Worm (Caenorhabditis elegans) whole organism, L4 larva: ENCODE measurements around the gene R05F9.7.
A peak's percentile ranks its signal among the peaks of the same experiment; 100 is the strongest.

Experiments
- F10B5.3 ChIP-seq: sonication (generic microtip); optimal IDR thresholded peaks from 2 replicates; lab custom pipeline; 2016; ENCODE audit warnings: mild to moderate bottlenecking, missing genetic modification characterization, missing compliant biosample characterization
- F44E2.7 ChIP-seq: fragments of 200-800 bp; sonication (Bioruptor generic); IDR thresholded peaks from 2 replicates; pipeline ENCODE4 v2.1.2; 2022; ENCODE audit warnings: missing genetic modification characterization, missing compliant biosample characterization
- F49E8.2 ChIP-seq: sonication (generic microtip); optimal IDR thresholded peaks from 2 replicates; lab custom pipeline; 2016; ENCODE audit warnings: missing compliant biosample characterization, mild to moderate bottlenecking, missing genetic modification characterization, borderline replicate concordance
- R02D3.7 ChIP-seq: fragments of 150-350 bp; sonication (generic microtip); optimal IDR thresholded peaks from 3 replicates; lab custom pipeline; 2014; ENCODE audit warnings: missing biosample characterization, missing genetic modification characterization
- T20F7.1 ChIP-seq: fragments of 200-800 bp; sonication (Bioruptor generic); optimal IDR thresholded peaks from 2 replicates; lab custom pipeline; 2018; ENCODE audit warnings: mild to moderate bottlenecking, missing genetic modification characterization, missing compliant biosample characterization
- T26A8.4 ChIP-seq: fragments of 200-800 bp; sonication (Bioruptor generic); IDR thresholded peaks from 2 replicates; pipeline ENCODE4 v1.3.6; 2022; ENCODE audit warnings: missing genetic modification characterization, missing compliant biosample characterization
- ZK337.2 ChIP-seq: fragments of 200-800 bp; sonication (Bioruptor generic); IDR thresholded peaks from 2 replicates; pipeline ENCODE4 v1.3.6; 2022; ENCODE audit warnings: missing genetic modification reagents, missing genetic modification characterization, missing compliant biosample characterization
- aha-1 ChIP-seq: fragments of 150-350 bp; peaks from one replicate; lab custom pipeline; 2014; ENCODE audit warnings: missing biosample characterization, missing genetic modification characterization
- ama-1 ChIP-seq: fragments of 150-350 bp; optimal IDR thresholded peaks from 2 replicates; lab custom pipeline; 2014; ENCODE audit warnings: inconsistent platforms, mixed read lengths
- attf-4 ChIP-seq: sonication (generic microtip); optimal IDR thresholded peaks from 3 replicates; lab custom pipeline; 2017; ENCODE audit warnings: missing biosample characterization, missing genetic modification characterization
- ceh-44 ChIP-seq: fragments of 200-800 bp; sonication (Bioruptor generic); IDR thresholded peaks from 2 replicates; pipeline ENCODE4 v1.3.6; 2022; ENCODE audit warnings: missing genetic modification reagents, missing genetic modification characterization, missing compliant biosample characterization
- ceh-82 ChIP-seq: sonication (generic microtip); optimal IDR thresholded peaks from 2 replicates; lab custom pipeline; 2017; ENCODE audit warnings: missing biosample characterization, missing genetic modification characterization
- ces-1 ChIP-seq: fragments of 150-350 bp; sonication (generic microtip); optimal IDR thresholded peaks from 4 replicates; lab custom pipeline; 2014; ENCODE audit warnings: missing biosample characterization, missing genetic modification reagents, missing genetic modification characterization
- cey-2 ChIP-seq: sonication (generic microtip); optimal IDR thresholded peaks from 3 replicates; lab custom pipeline; 2017; ENCODE audit warnings: missing genetic modification characterization, mild to moderate bottlenecking, missing compliant biosample characterization, antibody characterized with exemption, borderline replicate concordance; ENCODE audit not compliant: insufficient read depth
- daf-16 ChIP-seq, 3 experiments: sonication (generic microtip); optimal IDR thresholded peaks; 2 replicates each; lab custom pipeline; 2016 to 2017; ENCODE audit warnings: missing genetic modification characterization in 3 of 3, missing genetic modification reagents in 3 of 3, mild to moderate bottlenecking in 2 of 3, missing compliant biosample characterization in 2 of 3, missing biosample characterization in 1 of 3, moderate library complexity in 1 of 3
- daf-19 ChIP-seq: fragments of 200-800 bp; sonication (Bioruptor generic); conservative IDR thresholded peaks from 2 replicates; pipeline ENCODE4 v1.3.6; 2022; ENCODE audit warnings: missing genetic modification characterization, missing compliant biosample characterization
- daf-8 ChIP-seq: fragments of 200-800 bp; sonication (Bioruptor generic); IDR thresholded peaks from 2 replicates; pipeline ENCODE4 v1.3.6; 2022; ENCODE audit warnings: missing genetic modification characterization, missing compliant biosample characterization
- dmd-6 ChIP-seq: fragments of 200-800 bp; sonication (Bioruptor generic); IDR thresholded peaks from 2 replicates; pipeline ENCODE4 v1.3.6; 2022; ENCODE audit warnings: missing genetic modification reagents, missing genetic modification characterization, missing compliant biosample characterization
- dmd-8 ChIP-seq: fragments of 200-800 bp; sonication (Bioruptor generic); IDR thresholded peaks from 2 replicates; pipeline ENCODE4 v1.3.6; 2022; ENCODE audit warnings: missing genetic modification characterization, missing compliant biosample characterization
- dmd-9 ChIP-seq: fragments of 200-800 bp; sonication (Bioruptor generic); IDR thresholded peaks from 2 replicates; pipeline ENCODE4 v1.3.6; 2022; ENCODE audit warnings: missing genetic modification reagents, missing genetic modification characterization, missing compliant biosample characterization
- dpl-1 ChIP-seq: fragments of 150-350 bp; optimal IDR thresholded peaks from 2 replicates; lab custom pipeline; 2014; ENCODE audit warnings: missing biosample characterization, missing genetic modification reagents, missing genetic modification characterization
- dve-1 ChIP-seq: sonication (generic microtip); optimal IDR thresholded peaks from 2 replicates; lab custom pipeline; 2017; ENCODE audit warnings: antibody characterized with exemption, mild to moderate bottlenecking, missing genetic modification characterization, missing compliant biosample characterization; ENCODE audit not compliant: insufficient read depth
- egl-43 ChIP-seq: fragments of 200-800 bp; sonication (Bioruptor generic); IDR thresholded peaks from 2 replicates; pipeline ENCODE4 v1.3.6; 2022; ENCODE audit warnings: missing genetic modification reagents, missing genetic modification characterization, missing compliant biosample characterization
- fkh-10 ChIP-seq: fragments of 150-350 bp; optimal IDR thresholded peaks from 2 replicates; lab custom pipeline; 2014; ENCODE audit warnings: missing biosample characterization, missing genetic modification reagents, missing genetic modification characterization
- fos-1 ChIP-seq: fragments of 150-350 bp; optimal IDR thresholded peaks from 2 replicates; lab custom pipeline; 2014; ENCODE audit warnings: missing biosample characterization, missing genetic modification characterization
- gei-8 ChIP-seq: fragments of 200-800 bp; sonication (Bioruptor generic); optimal IDR thresholded peaks from 2 replicates; lab custom pipeline; 2018; ENCODE audit warnings: mild to moderate bottlenecking, missing genetic modification characterization, missing compliant biosample characterization
- hlh-11 ChIP-seq: fragments of 200-800 bp; sonication (Bioruptor generic); optimal IDR thresholded peaks from 2 replicates; lab custom pipeline; 2018; ENCODE audit warnings: mild to moderate bottlenecking, missing genetic modification characterization, missing compliant biosample characterization
- jun-1 ChIP-seq: fragments of 150-350 bp; optimal IDR thresholded peaks from 2 replicates; lab custom pipeline; 2014; ENCODE audit warnings: missing biosample characterization, missing genetic modification reagents, missing genetic modification characterization
- lim-7 ChIP-seq: fragments of 200-800 bp; sonication (Bioruptor generic); IDR thresholded peaks from 2 replicates; pipeline ENCODE4 v1.3.6; 2022; ENCODE audit warnings: missing genetic modification characterization, missing compliant biosample characterization
- lin-1 ChIP-seq: fragments of 200-800 bp; sonication (Bioruptor generic); IDR thresholded peaks from 2 replicates; pipeline ENCODE4 v1.3.6; 2022; ENCODE audit warnings: missing genetic modification reagents, missing genetic modification characterization, missing compliant biosample characterization
- lin-29 ChIP-seq: fragments of 200-800 bp; sonication (Bioruptor generic); IDR thresholded peaks from 2 replicates; pipeline ENCODE4 v1.3.6; 2022; ENCODE audit warnings: missing genetic modification reagents, missing genetic modification characterization, missing compliant biosample characterization
- lir-3 ChIP-seq: sonication (generic microtip); optimal IDR thresholded peaks from 2 replicates; lab custom pipeline; 2016; ENCODE audit warnings: mild to moderate bottlenecking, missing genetic modification characterization, missing compliant biosample characterization
- mdl-1 ChIP-seq, 2 experiments: fragments of 150-350 bp in 1 of 2; sonication (generic microtip) in 1 of 2; optimal IDR thresholded peaks; 2 replicates each; lab custom pipeline; 2014 to 2017; ENCODE audit warnings: missing biosample characterization in 2 of 2, missing genetic modification characterization in 2 of 2
- mes-2 ChIP-seq: sonication (generic microtip); optimal IDR thresholded peaks from 2 replicates; lab custom pipeline; 2016; ENCODE audit warnings: missing genotype, mild to moderate bottlenecking, missing genetic modification characterization, missing compliant biosample characterization; ENCODE audit not compliant: poor library complexity, severe bottlenecking
- mxl-2 ChIP-seq: fragments of 200-800 bp; sonication (Bioruptor generic); conservative IDR thresholded peaks from 2 replicates; pipeline ENCODE4 v1.3.6; 2022; ENCODE audit warnings: missing genetic modification reagents, missing genetic modification characterization, missing compliant biosample characterization
- mxl-3 ChIP-seq: fragments of 200-800 bp; sonication (Bioruptor generic); optimal IDR thresholded peaks from 2 replicates; lab custom pipeline; 2018; ENCODE audit warnings: mild to moderate bottlenecking, missing genetic modification characterization, missing compliant biosample characterization
- nhr-10 ChIP-seq: fragments of 150-350 bp; optimal IDR thresholded peaks from 2 replicates; lab custom pipeline; 2014; ENCODE audit warnings: missing biosample characterization, missing genetic modification characterization
- nhr-102 ChIP-seq: sonication (generic microtip); optimal IDR thresholded peaks from 2 replicates; lab custom pipeline; 2016; ENCODE audit warnings: mild to moderate bottlenecking, missing genetic modification characterization, moderate library complexity, missing compliant biosample characterization
- nhr-237 ChIP-seq: sonication (generic microtip); optimal IDR thresholded peaks from 2 replicates; lab custom pipeline; 2017; ENCODE audit warnings: missing biosample characterization, missing genetic modification characterization
- nhr-28 ChIP-seq: fragments of 150-350 bp; optimal IDR thresholded peaks from 2 replicates; lab custom pipeline; 2014; ENCODE audit warnings: missing biosample characterization, missing genetic modification characterization
- nhr-6 ChIP-seq: fragments of 150-350 bp; optimal IDR thresholded peaks from 2 replicates; lab custom pipeline; 2014; ENCODE audit warnings: missing biosample characterization, missing genetic modification characterization
- nhr-76 ChIP-seq: fragments of 150-350 bp; optimal IDR thresholded peaks from 2 replicates; lab custom pipeline; 2014; ENCODE audit warnings: missing biosample characterization, missing genetic modification characterization
- php-3 ChIP-seq: fragments of 200-800 bp; sonication (Bioruptor generic); IDR thresholded peaks from 2 replicates; pipeline ENCODE4 v1.3.6; 2022; ENCODE audit warnings: missing genetic modification reagents, missing genetic modification characterization, missing compliant biosample characterization
- sdz-12 ChIP-seq: fragments of 200-800 bp; sonication (Bioruptor generic); optimal IDR thresholded peaks from 2 replicates; lab custom pipeline; 2018; ENCODE audit warnings: mild to moderate bottlenecking, missing genetic modification characterization, missing compliant biosample characterization
- skn-1 ChIP-seq: fragments of 150-350 bp; optimal IDR thresholded peaks from 2 replicates; lab custom pipeline; 2014; ENCODE audit warnings: missing biosample characterization, missing genetic modification characterization
- spr-3 ChIP-seq: fragments of 200-800 bp; sonication (Bioruptor generic); optimal IDR thresholded peaks from 2 replicates; lab custom pipeline; 2018; ENCODE audit warnings: mild to moderate bottlenecking, missing genetic modification characterization, missing compliant biosample characterization
- unc-130 ChIP-seq: sonication (generic microtip); optimal IDR thresholded peaks from 2 replicates; lab custom pipeline; 2016; ENCODE audit warnings: missing genetic modification reagents, missing genetic modification characterization, missing compliant biosample characterization
- unc-39 ChIP-seq: sonication (generic microtip); optimal IDR thresholded peaks from 2 replicates; lab custom pipeline; 2017; ENCODE audit warnings: missing biosample characterization, missing genetic modification characterization
- ztf-11 ChIP-seq: fragments of 150-350 bp; optimal IDR thresholded peaks from 2 replicates; lab custom pipeline; 2014; ENCODE audit warnings: missing biosample characterization, missing genetic modification characterization
- ztf-7 ChIP-seq: fragments of 150-350 bp; optimal IDR thresholded peaks from 2 replicates; lab custom pipeline; 2014; ENCODE audit warnings: missing biosample characterization, missing genetic modification characterization

R05F9.7 gene

DNA sequence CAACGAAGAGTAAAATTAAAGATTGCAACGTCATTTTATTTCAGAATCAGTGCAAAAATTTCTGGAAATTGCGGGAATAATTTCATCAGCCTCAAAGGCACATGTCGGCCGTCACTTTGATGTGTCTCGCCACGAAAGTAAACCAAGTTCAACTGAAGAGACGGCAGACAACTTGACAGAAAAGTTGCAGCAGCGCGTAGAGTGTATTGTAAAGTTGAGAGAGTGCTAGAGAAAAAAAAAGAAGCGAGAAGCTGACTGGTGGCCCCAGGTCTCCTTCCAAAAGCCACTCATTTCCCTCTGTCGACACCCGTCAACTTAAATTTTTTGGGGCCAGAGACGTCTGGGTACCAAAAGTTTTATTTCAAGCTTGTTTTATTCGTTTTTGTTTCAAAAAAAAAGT, 18.2 kb downstream of the R05F9.7 start (continued):
- TF ChIP-seq mes-2 (tag; lab: Kevin White, UChicago), result peak; percentile 79
- peak; percentile 25 for TF ChIP-seq T20F7.1 (GFP tag; lab: Kevin White, UChicago)
- peak; percentile 41 for TF ChIP-seq nhr-6 (tag; lab: Kevin White, UChicago)
- peak; percentile 66 for TF ChIP-seq dmd-6 (GFP tag; lab: Robert Waterston, UW)
- TF ChIP-seq dpl-1 (GFP tag; lab: Kevin White, UChicago), result peak; percentile 56
- TF ChIP-seq nhr-28 (tag; lab: Kevin White, UChicago), result peak; percentile 73
- peak; percentile 80 for TF ChIP-seq mxl-3
- TF ChIP-seq, all 104 proteins: peak for 40

ce11 chrII:4904778-4905177, 18.7 kb downstream of the R05F9.7 start, which contains the start of gene btbd-10:
Gene btbd-10, plus strand, starts transcription at chrII:4905008.
- TF ChIP-seq T20F7.1 (GFP tag; lab: Kevin White, UChicago) (no peak), daf-19 (GFP tag; lab: Robert Waterston, UW) (no peak), aha-1 (tag; lab: Kevin White, UChicago) (peak; percentile 44), daf-16 (GFP tag; optimal IDR thresholded peaks at IDR 0.05; lab: Kevin White, UChicago) (no peak), daf-16 (tag; optimal IDR thresholded peaks at IDR 0.05; lab: Kevin White, UChicago) (peak; percentile 62), T26A8.4 (GFP tag; lab: Robert Waterston, UW) (no peak), ztf-7 (tag; lab: Kevin White, UChicago) (no peak), hlh-11 (peak; percentile 5), fos-1 (tag; lab: Kevin White, UChicago) (no peak), egl-43 (GFP tag; lab: Robert Waterston, UW) (no peak), nhr-237 (tag; lab: Kevin White, UChicago) (no peak), nhr-10 (tag; lab: Kevin White, UChicago) (no peak), ceh-44 (GFP tag; lab: Robert Waterston, UW) (no peak), dmd-9 (GFP tag; lab: Robert Waterston, UW) (no peak), nhr-28 (tag; lab: Kevin White, UChicago) (peak; percentile 38), lin-1 (GFP tag; lab: Robert Waterston, UW) (0 out of 2 replicates have a peak, but pooled peaks have one; percentile 14), ama-1 (lab: Kevin White, UChicago) (no peak), F10B5.3 (tag; lab: Kevin White, UChicago) (no peak), lir-3 (no peak), ces-1 (GFP tag; lab: Kevin White, UChicago) (no peak), mxl-2 (no peak), gei-8 (GFP tag; lab: Kevin White, UChicago) (no peak), dve-1 (tag; lab: Kevin White, UChicago) (peak; percentile 5), R02D3.7 (tag; lab: Kevin White, UChicago) (no peak), daf-8 (GFP tag; lab: Robert Waterston, UW) (no peak), sdz-12 (GFP tag; lab: Kevin White, UChicago) (no peak), ZK337.2 (GFP tag; lab: Robert Waterston, UW) (no peak), jun-1 (tag; lab: Kevin White, UChicago) (no peak), cey-2 (tag; lab: Kevin White, UChicago) (no peak), F44E2.7 (GFP tag; lab: Robert Waterston, UW) (no peak), lin-29 (GFP tag; lab: Robert Waterston, UW) (no peak), nhr-102 (no peak), spr-3 (GFP tag; lab: Kevin White, UChicago) (no peak), mdl-1 (tag; optimal IDR thresholded peaks at IDR 0.05; lab: Kevin White, UChicago) (no peak), fkh-10 (GFP tag; lab: Kevin White, UChicago) (no peak), php-3 (GFP tag; lab: Robert Waterston, UW) (peak; percentile 81), ceh-82 (tag; lab: Kevin White, UChicago) (no peak), unc-130 (GFP tag; lab: Kevin White, UChicago) (no peak), lim-7 (no peak), skn-1 (tag; lab: Kevin White, UChicago) (no peak), attf-4 (tag; lab: Kevin White, UChicago) (no peak), F49E8.2 (tag; lab: Kevin White, UChicago) (no peak), dmd-8 (GFP tag; lab: Robert Waterston, UW) (no peak), unc-39 (tag; lab: Kevin White, UChicago) (no peak), dmd-6 (GFP tag; lab: Robert Waterston, UW) (peak; percentile 28; the same call in 1 of the 2 replicates), ztf-11 (tag; lab: Kevin White, UChicago) (no peak), nhr-76 (no peak)
